Fruit fly (Drosophila melanogaster) whole organism, prepupa: ENCODE measurements around the gene CG46280.

Experiments used
- CG11294 ChIP-seq: fragments of 200-800 bp; sonication (Bioruptor generic); IDR thresholded peaks from 2 replicates; pipeline ENCODE4 v1.3.6; 2022; ENCODE audit warnings: missing biosample characterization, missing genetic modification characterization
- CG16779 ChIP-seq: fragments of 200-800 bp; sonication (Bioruptor generic); optimal IDR thresholded peaks from 3 replicates; lab custom pipeline; 2017; ENCODE audit warnings: missing biosample characterization, mild to moderate bottlenecking, missing genetic modification characterization
- CG31627 ChIP-seq: fragments of 200-800 bp; sonication (Bioruptor generic); optimal IDR thresholded peaks from 3 replicates; lab custom pipeline; 2016; ENCODE audit warnings: missing biosample characterization, missing genetic modification characterization
- CG3919 ChIP-seq: fragments of 200-800 bp; sonication (Bioruptor generic); optimal IDR thresholded peaks from 3 replicates; lab custom pipeline; 2016; ENCODE audit warnings: missing biosample characterization, missing genetic modification characterization
- CG4318 ChIP-seq: fragments of 200-800 bp; sonication (Bioruptor generic); optimal IDR thresholded peaks from 3 replicates; lab custom pipeline; 2017; ENCODE audit warnings: missing biosample characterization, mild to moderate bottlenecking, missing genetic modification characterization
- CG6808 ChIP-seq: fragments of 200-800 bp; sonication (Bioruptor generic); optimal IDR thresholded peaks from 3 replicates; lab custom pipeline; 2017; ENCODE audit warnings: missing biosample characterization, missing genetic modification characterization, mild to moderate bottlenecking, moderate library complexity, missing genetic modification reagents
- CG6854 ChIP-seq: fragments of 200-800 bp; sonication (Bioruptor generic); optimal IDR thresholded peaks from 2 replicates; lab custom pipeline; 2017; ENCODE audit warnings: missing biosample characterization, mild to moderate bottlenecking, missing genetic modification characterization
- CG8319 ChIP-seq: fragments of 200-800 bp; sonication (Bioruptor generic); optimal IDR thresholded peaks from 3 replicates; lab custom pipeline; 2016; ENCODE audit warnings: missing biosample characterization, missing genetic modification characterization
- CG9139 ChIP-seq: fragments of 200-800 bp; sonication (Bioruptor generic); optimal IDR thresholded peaks from 3 replicates; lab custom pipeline; 2017; ENCODE audit warnings: missing biosample characterization, mild to moderate bottlenecking, missing genetic modification characterization
- Eip78C ChIP-seq: fragments of 200-800 bp; sonication (Bioruptor generic); peaks from one replicate; lab custom pipeline; 2016; ENCODE audit warnings: missing biosample characterization, missing genetic modification characterization
- fkh ChIP-seq: fragments of 200-800 bp; sonication (Bioruptor generic); optimal IDR thresholded peaks from 3 replicates; lab custom pipeline; 2017; ENCODE audit warnings: missing biosample characterization, mild to moderate bottlenecking, missing genetic modification characterization, moderate library complexity

DNA sequence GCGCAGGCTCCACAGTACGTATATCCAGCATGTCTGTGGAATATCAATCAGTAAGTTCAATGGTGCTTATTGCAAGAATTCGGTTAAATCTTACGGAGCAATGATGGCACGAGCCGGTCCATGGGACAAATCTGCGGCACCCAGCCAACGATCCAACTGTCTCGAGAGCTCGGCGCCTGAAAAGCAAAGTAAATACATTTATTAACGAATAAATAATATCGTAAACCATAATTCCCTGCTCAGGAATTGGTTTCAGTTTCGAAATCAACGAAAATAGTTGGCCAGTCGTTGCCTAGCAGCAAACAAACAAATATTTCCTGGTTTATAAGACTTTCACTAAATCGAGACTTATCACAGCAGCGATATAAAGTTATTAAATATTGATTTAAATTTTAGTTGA is 20.9 kb downstream of the CG46280 start, which contains the start of gene CG11656:
- TF ChIP-seq CG6854 (GFP tag; lab: Kevin White, UChicago), result no peak
- TF ChIP-seq CG8319 (GFP tag; lab: Kevin White, UChicago), result no peak
- TF ChIP-seq CG11294, result no peak
- no peak for TF ChIP-seq CG9139
- no peak for TF ChIP-seq CG6808 (GFP tag; lab: Kevin White, UChicago)
- TF ChIP-seq CG31627 (GFP tag; lab: Kevin White, UChicago), result no peak
- TF ChIP-seq CG16779 (tag; lab: Kevin White, UChicago), result no peak
- TF ChIP-seq CG3919 (GFP tag; lab: Kevin White, UChicago), result no peak
- no peak for TF ChIP-seq fkh (GFP tag; lab: Kevin White, UChicago)
- no peak for TF ChIP-seq Eip78C
- no peak for TF ChIP-seq CG4318 (GFP tag; lab: Kevin White, UChicago)
